Fruit fly (Drosophila melanogaster) whole organism, wandering third instar larva: Measurements from ENCODE around the gene CG7966.

ENCODE experiments used
- Abd-B ChIP-seq: fragments of >200 bp; optimal IDR thresholded peaks from 2 replicates; lab custom pipeline; 2017; ENCODE audit warnings: missing biosample characterization, missing genetic modification characterization
- CG32264 ChIP-seq: fragments of 200-800 bp; sonication (Bioruptor generic); optimal IDR thresholded peaks from 2 replicates; lab custom pipeline; 2016; ENCODE audit warnings: missing biosample characterization, missing genetic modification characterization
- CG9705 ChIP-seq: fragments of 200-800 bp; sonication (Bioruptor generic); optimal IDR thresholded peaks from 2 replicates; lab custom pipeline; 2018; ENCODE audit warnings: missing biosample characterization, mild to moderate bottlenecking, missing genetic modification characterization
- CrebA ChIP-seq: fragments of 200-800 bp; sonication (Bioruptor generic); optimal IDR thresholded peaks from 2 replicates; lab custom pipeline; 2016; ENCODE audit warnings: missing biosample characterization, mild to moderate bottlenecking, missing genetic modification characterization, borderline replicate concordance
- Dfd ChIP-seq: fragments of >200 bp; optimal IDR thresholded peaks from 2 replicates; lab custom pipeline; 2017; ENCODE audit warnings: missing biosample characterization, missing genetic modification characterization
- Dif ChIP-seq: fragments of 200-275, 200-300 bp; sonication (Bioruptor generic); optimal IDR thresholded peaks from 2 replicates; lab custom pipeline; 2018; ENCODE audit warnings: missing biosample characterization, missing genetic modification characterization; ENCODE audit not compliant: partially characterized antibody
- GATAd ChIP-seq: sonication (Bioruptor generic); optimal IDR thresholded peaks from 2 replicates; lab custom pipeline; 2016; ENCODE audit warnings: missing biosample characterization, missing genetic modification characterization
- HLH106 ChIP-seq: fragments of 200-800 bp; optimal IDR thresholded peaks from 3 replicates; lab custom pipeline; 2019; ENCODE audit warnings: missing biosample characterization, mild to moderate bottlenecking, missing genetic modification characterization, moderate library complexity
- Hnf4 ChIP-seq: fragments of 200-800 bp; sonication (Bioruptor generic); optimal IDR thresholded peaks from 2 replicates; lab custom pipeline; 2016; ENCODE audit warnings: missing biosample characterization, mild to moderate bottlenecking, missing genetic modification characterization
- Hr78 ChIP-seq: fragments of >200 bp; optimal IDR thresholded peaks from 2 replicates; lab custom pipeline; 2017; ENCODE audit warnings: missing biosample characterization, missing genetic modification characterization
- Hr83 ChIP-seq: fragments of 200-300 bp; sonication (Bioruptor generic); optimal IDR thresholded peaks from 2 replicates; lab custom pipeline; 2016; ENCODE audit warnings: missing biosample characterization, mild to moderate bottlenecking, missing genetic modification characterization, moderate library complexity; ENCODE audit not compliant: poor library complexity, severe bottlenecking
- Jra ChIP-seq: sonication (Bioruptor generic); optimal IDR thresholded peaks from 2 replicates; lab custom pipeline; 2016; ENCODE audit warnings: missing biosample characterization, missing genetic modification characterization
- Mio ChIP-seq: sonication (Bioruptor generic); optimal IDR thresholded peaks from 2 replicates; lab custom pipeline; 2016; ENCODE audit warnings: missing biosample characterization, missing genetic modification characterization
- Myc ChIP-seq: fragments of >200 bp; optimal IDR thresholded peaks from 2 replicates; lab custom pipeline; 2017
- N ChIP-seq: fragments of >200 bp; optimal IDR thresholded peaks from 2 replicates; lab custom pipeline; 2018; ENCODE audit warnings: missing biosample characterization, missing external identifiers, missing genetic modification characterization
- OdsH ChIP-seq: fragments of 200-800 bp; sonication (Bioruptor generic); optimal IDR thresholded peaks from 2 replicates; lab custom pipeline; 2016; ENCODE audit warnings: missing biosample characterization, mild to moderate bottlenecking, missing genetic modification characterization
- Rel ChIP-seq, 2 experiments: fragments of 200-800 bp; sonication (Bioruptor generic) in 1 of 2; optimal IDR thresholded peaks; 2 replicates in 1 of 2; 3 replicates in 1 of 2; lab custom pipeline; 2016 to 2019; ENCODE audit warnings: mild to moderate bottlenecking in 2 of 2, missing biosample characterization in 2 of 2, missing genetic modification characterization in 2 of 2, moderate library complexity in 1 of 2
- Sp1 ChIP-seq: fragments of 200-800 bp; sonication (Bioruptor generic); optimal IDR thresholded peaks from 3 replicates; lab custom pipeline; 2019; ENCODE audit warnings: missing biosample characterization, mild to moderate bottlenecking, missing genetic modification characterization, moderate library complexity
- Vsx2 ChIP-seq: fragments of 200-300, 225-300 bp; sonication (Bioruptor generic); optimal IDR thresholded peaks from 2 replicates; lab custom pipeline; 2018; ENCODE audit warnings: missing biosample characterization, missing genetic modification characterization; ENCODE audit not compliant: partially characterized antibody
- br ChIP-seq: fragments of 200-800 bp; sonication (Bioruptor generic); optimal IDR thresholded peaks from 2 replicates; lab custom pipeline; 2016; ENCODE audit warnings: missing biosample characterization, missing genetic modification characterization
- dl ChIP-seq, 2 experiments: fragments of 175-275, 200-275 bp in 1 of 2; fragments of 200-275 bp in 1 of 2; sonication (Bioruptor generic); optimal IDR thresholded peaks; lab custom pipeline; 2018; ENCODE audit warnings: mild to moderate bottlenecking in 2 of 2, missing biosample characterization in 2 of 2, missing genetic modification characterization in 2 of 2, moderate library complexity in 2 of 2; ENCODE audit not compliant: partially characterized antibody in 2 of 2, insufficient read depth in 1 of 2
- dmrt93B ChIP-seq: fragments of 200-800 bp; sonication (Bioruptor generic); optimal IDR thresholded peaks from 2 replicates; lab custom pipeline; 2018; ENCODE audit warnings: missing biosample characterization, mild to moderate bottlenecking, missing genetic modification characterization
- dsf ChIP-seq: sonication (Bioruptor generic); optimal IDR thresholded peaks from 2 replicates; lab custom pipeline; 2016; ENCODE audit warnings: missing biosample characterization, missing genetic modification characterization, borderline replicate concordance
- ey ChIP-seq: fragments of 200-800 bp; sonication (Bioruptor generic); optimal IDR thresholded peaks from 2 replicates; lab custom pipeline; 2016; ENCODE audit warnings: missing biosample characterization, missing genetic modification characterization
- foxo ChIP-seq, 2 experiments: fragments of 200-800 bp; sonication (Bioruptor generic); optimal IDR thresholded peaks; 2 replicates in 1 of 2; 3 replicates in 1 of 2; lab custom pipeline; 2016 to 2017; ENCODE audit warnings: missing biosample characterization in 2 of 2, missing genetic modification characterization in 2 of 2
- fru ChIP-seq: fragments of 200-800 bp; sonication (Bioruptor generic); optimal IDR thresholded peaks from 3 replicates; lab custom pipeline; 2016; ENCODE audit warnings: missing biosample characterization, mild to moderate bottlenecking, missing genetic modification characterization
- h ChIP-seq: fragments of 200-800 bp; sonication (Bioruptor generic); optimal IDR thresholded peaks from 3 replicates; lab custom pipeline; 2016; ENCODE audit warnings: missing biosample characterization, mild to moderate bottlenecking, missing genetic modification characterization
- jim ChIP-seq: fragments of 175-275, 200-325 bp; sonication (Bioruptor generic); optimal IDR thresholded peaks from 2 replicates; lab custom pipeline; 2016; ENCODE audit warnings: missing biosample characterization, mild to moderate bottlenecking, missing genetic modification characterization
- lola ChIP-seq: fragments of >200 bp; optimal IDR thresholded peaks from 2 replicates; lab custom pipeline; 2017; ENCODE audit warnings: missing biosample characterization, missing genetic modification characterization
- pan ChIP-seq: fragments of >200 bp; optimal IDR thresholded peaks from 2 replicates; lab custom pipeline; 2017
- psq ChIP-seq: fragments of 200-800 bp; sonication (Bioruptor generic); optimal IDR thresholded peaks from 3 replicates; lab custom pipeline; 2017; ENCODE audit warnings: missing biosample characterization, mild to moderate bottlenecking, missing genetic modification characterization, moderate library complexity
- rgr ChIP-seq: fragments of 200-800 bp; sonication (Bioruptor generic); optimal IDR thresholded peaks from 3 replicates; lab custom pipeline; 2016; ENCODE audit warnings: missing biosample characterization, mild to moderate bottlenecking, missing genetic modification characterization
- sage ChIP-seq: fragments of 200-800 bp; sonication (Bioruptor generic); optimal IDR thresholded peaks from 2 replicates; lab custom pipeline; 2016; ENCODE audit warnings: missing biosample characterization, mild to moderate bottlenecking, missing genetic modification characterization
- sv ChIP-seq: fragments of 200-800 bp; sonication (Bioruptor generic); optimal IDR thresholded peaks from 3 replicates; lab custom pipeline; 2016; ENCODE audit warnings: missing biosample characterization, missing genetic modification characterization
- tai ChIP-seq: sonication (Bioruptor generic); optimal IDR thresholded peaks from 2 replicates; lab custom pipeline; 2016; ENCODE audit warnings: missing biosample characterization, missing genetic modification characterization
- usp ChIP-seq: fragments of >200 bp; optimal IDR thresholded peaks from 2 replicates; lab custom pipeline; 2017; ENCODE audit warnings: missing biosample characterization, missing genetic modification characterization
- woc ChIP-seq: sonication (Bioruptor generic); optimal IDR thresholded peaks from 2 replicates; lab custom pipeline; 2016; ENCODE audit warnings: missing biosample characterization, mild to moderate bottlenecking, missing genetic modification characterization

Gene CG7966

dm6 chr3R:13015402-13015801, 35.9 kb downstream of the CG7966 start:
- TF ChIP-seq N (no peak), CG9705 (GFP tag; lab: Kevin White, UChicago) (no peak), Sp1 (GFP tag; lab: Kevin White, UChicago) (no peak), Vsx2 (GFP tag; lab: Kevin White, UChicago) (no peak), Dif (GFP tag; lab: Kevin White, UChicago) (no peak), Abd-B (GFP tag; lab: Kevin White, UChicago) (no peak), jim (no peak), h (GFP tag; lab: Kevin White, UChicago) (no peak), Rel (GFP tag; optimal IDR thresholded peaks at IDR 0.05; lab: Kevin White, UChicago) (no peak), Rel (tag; optimal IDR thresholded peaks at IDR 0.05; lab: Kevin White, UChicago) (no peak), OdsH (GFP tag; lab: Kevin White, UChicago) (no peak), fru (GFP tag; lab: Kevin White, UChicago) (no peak), dmrt93B (GFP tag; lab: Kevin White, UChicago) (no peak)

- TF ChIP-seq sv (no peak), pan (no peak), Hr78 (no peak), Rel (GFP tag; optimal IDR thresholded peaks at IDR 0.05; lab: Kevin White, UChicago) (no peak), Rel (tag; optimal IDR thresholded peaks at IDR 0.05; lab: Kevin White, UChicago) (no peak), N (no peak), fru (GFP tag; lab: Kevin White, UChicago) (no peak), HLH106 (tag; lab: Kevin White, UChicago) (no peak), ey (GFP tag; lab: Kevin White, UChicago) (no peak), Myc (lab: Kevin White, UChicago) (no peak), h (GFP tag; lab: Kevin White, UChicago) (no peak), Dfd (GFP tag; lab: Kevin White, UChicago) (no peak)
Observed at dm6 chr3R:13014168-13014881, 36.9 kb downstream of the CG7966 start.

- TF ChIP-seq Hr83 (GFP tag; lab: Kevin White, UChicago) (peak; percentile 21), Rel (GFP tag; optimal IDR thresholded peaks at IDR 0.05; lab: Kevin White, UChicago) (no peak), Rel (tag; optimal IDR thresholded peaks at IDR 0.05; lab: Kevin White, UChicago) (no peak), lola (GFP tag; lab: Kevin White, UChicago) (no peak), usp (GFP tag; lab: Kevin White, UChicago) (no peak), psq (GFP tag; lab: Kevin White, UChicago) (peak; percentile 34), dl (GFP tag; optimal IDR thresholded peaks at IDR 0.05; lab: Kevin White, UChicago; ENCODE audit: insufficient read depth in 1 of 2, partially characterized antibody in 2 of 2) (peak in 1 of 2 experiments; percentile 7)
Observed at dm6 chr3R:13012990-13013389, 38.3 kb downstream of the CG7966 start.

- TF ChIP-seq tai (GFP tag; lab: Kevin White, UChicago), result no peak
- no peak for TF ChIP-seq dsf (GFP tag; lab: Kevin White, UChicago)
- TF ChIP-seq sage (GFP tag; lab: Kevin White, UChicago), result no peak
- TF ChIP-seq Dif (GFP tag; lab: Kevin White, UChicago), result peak; percentile 41
- peak; percentile 49 for TF ChIP-seq Jra (GFP tag; lab: Kevin White, UChicago)
- TF ChIP-seq CG32264 (GFP tag; lab: Kevin White, UChicago), result peak; percentile 21
- TF ChIP-seq Abd-B (GFP tag; lab: Kevin White, UChicago), result no peak
- no peak for TF ChIP-seq Hr78
- peak; percentile 11 for TF ChIP-seq jim
- no peak for TF ChIP-seq Vsx2 (GFP tag; lab: Kevin White, UChicago)
- TF ChIP-seq lola (GFP tag; lab: Kevin White, UChicago), result no peak
- peak; percentile 75 for TF ChIP-seq psq (GFP tag; lab: Kevin White, UChicago)
- peak; percentile 81 for TF ChIP-seq br
- no peak for TF ChIP-seq CrebA (GFP tag; lab: Kevin White, UChicago)
- TF ChIP-seq ey (GFP tag; lab: Kevin White, UChicago), result peak; percentile 82
- no peak for TF ChIP-seq Dfd (GFP tag; lab: Kevin White, UChicago)
- TF ChIP-seq Rel (GFP tag; optimal IDR thresholded peaks at IDR 0.05; lab: Kevin White, UChicago), result no peak
- TF ChIP-seq Rel (tag; optimal IDR thresholded peaks at IDR 0.05; lab: Kevin White, UChicago), result peak; percentile 60
- no peak for TF ChIP-seq GATAd
- TF ChIP-seq N, result peak; percentile 72
- TF ChIP-seq Hr83 (GFP tag; lab: Kevin White, UChicago), result peak; percentile 78
- TF ChIP-seq Sp1 (GFP tag; lab: Kevin White, UChicago), result peak; percentile 60
- TF ChIP-seq dl (GFP tag; optimal IDR thresholded peaks at IDR 0.05; lab: Kevin White, UChicago; ENCODE audit: insufficient read depth in 1 of 2, partially characterized antibody in 2 of 2), result no peak
- no peak for TF ChIP-seq Mio (GFP tag; lab: Kevin White, UChicago)
- peak; percentile 45 for TF ChIP-seq sv
- TF ChIP-seq fru (GFP tag; lab: Kevin White, UChicago), result peak; percentile 83
- no peak for TF ChIP-seq Hnf4 (GFP tag; lab: Kevin White, UChicago)
- TF ChIP-seq usp (GFP tag; lab: Kevin White, UChicago), result no peak
- TF ChIP-seq OdsH (GFP tag; lab: Kevin White, UChicago), result peak; percentile 64
- TF ChIP-seq CG9705 (GFP tag; lab: Kevin White, UChicago), result peak; percentile 7
- TF ChIP-seq h (GFP tag; lab: Kevin White, UChicago), result peak; percentile 85
- peak; percentile 80 for TF ChIP-seq rgr (GFP tag; lab: Kevin White, UChicago)
- TF ChIP-seq foxo (GFP tag; optimal IDR thresholded peaks at IDR 0.05; lab: Kevin White, UChicago), result peak; percentile 64 to 83
- peak; percentile 47 for TF ChIP-seq woc (GFP tag; lab: Kevin White, UChicago)
- TF ChIP-seq pan, result no peak
- TF ChIP-seq Myc (lab: Kevin White, UChicago), result no peak
Observed at dm6 chr3R:13012351-13012750, 38.9 kb downstream of the CG7966 start.
